Fruit fly (Drosophila melanogaster) whole organism, wandering third instar larva: ENCODE data around the gene CG17764.

Experiments used
- Abd-B ChIP-seq: fragments of >200 bp; optimal IDR thresholded peaks from 2 replicates; lab custom pipeline; 2017; ENCODE audit warnings: missing biosample characterization, missing genetic modification characterization
- CG32264 ChIP-seq: fragments of 200-800 bp; sonication (Bioruptor generic); optimal IDR thresholded peaks from 2 replicates; lab custom pipeline; 2016; ENCODE audit warnings: missing biosample characterization, missing genetic modification characterization
- CG9705 ChIP-seq: fragments of 200-800 bp; sonication (Bioruptor generic); optimal IDR thresholded peaks from 2 replicates; lab custom pipeline; 2018; ENCODE audit warnings: missing biosample characterization, mild to moderate bottlenecking, missing genetic modification characterization
- CrebA ChIP-seq: fragments of 200-800 bp; sonication (Bioruptor generic); optimal IDR thresholded peaks from 2 replicates; lab custom pipeline; 2016; ENCODE audit warnings: missing biosample characterization, mild to moderate bottlenecking, missing genetic modification characterization, borderline replicate concordance
- Dfd ChIP-seq: fragments of >200 bp; optimal IDR thresholded peaks from 2 replicates; lab custom pipeline; 2017; ENCODE audit warnings: missing biosample characterization, missing genetic modification characterization
- Dif ChIP-seq: fragments of 200-275, 200-300 bp; sonication (Bioruptor generic); optimal IDR thresholded peaks from 2 replicates; lab custom pipeline; 2018; ENCODE audit warnings: missing biosample characterization, missing genetic modification characterization; ENCODE audit not compliant: partially characterized antibody
- GATAd ChIP-seq: sonication (Bioruptor generic); optimal IDR thresholded peaks from 2 replicates; lab custom pipeline; 2016; ENCODE audit warnings: missing biosample characterization, missing genetic modification characterization
- HLH106 ChIP-seq: fragments of 200-800 bp; optimal IDR thresholded peaks from 3 replicates; lab custom pipeline; 2019; ENCODE audit warnings: missing biosample characterization, mild to moderate bottlenecking, missing genetic modification characterization, moderate library complexity
- Hnf4 ChIP-seq: fragments of 200-800 bp; sonication (Bioruptor generic); optimal IDR thresholded peaks from 2 replicates; lab custom pipeline; 2016; ENCODE audit warnings: missing biosample characterization, mild to moderate bottlenecking, missing genetic modification characterization
- Hr78 ChIP-seq: fragments of >200 bp; optimal IDR thresholded peaks from 2 replicates; lab custom pipeline; 2017; ENCODE audit warnings: missing biosample characterization, missing genetic modification characterization
- Hr83 ChIP-seq: fragments of 200-300 bp; sonication (Bioruptor generic); optimal IDR thresholded peaks from 2 replicates; lab custom pipeline; 2016; ENCODE audit warnings: missing biosample characterization, mild to moderate bottlenecking, missing genetic modification characterization, moderate library complexity; ENCODE audit not compliant: poor library complexity, severe bottlenecking
- Jra ChIP-seq: sonication (Bioruptor generic); optimal IDR thresholded peaks from 2 replicates; lab custom pipeline; 2016; ENCODE audit warnings: missing biosample characterization, missing genetic modification characterization
- Mio ChIP-seq: sonication (Bioruptor generic); optimal IDR thresholded peaks from 2 replicates; lab custom pipeline; 2016; ENCODE audit warnings: missing biosample characterization, missing genetic modification characterization
- Myc ChIP-seq: fragments of >200 bp; optimal IDR thresholded peaks from 2 replicates; lab custom pipeline; 2017
- N ChIP-seq: fragments of >200 bp; optimal IDR thresholded peaks from 2 replicates; lab custom pipeline; 2018; ENCODE audit warnings: missing biosample characterization, missing external identifiers, missing genetic modification characterization
- OdsH ChIP-seq: fragments of 200-800 bp; sonication (Bioruptor generic); optimal IDR thresholded peaks from 2 replicates; lab custom pipeline; 2016; ENCODE audit warnings: missing biosample characterization, mild to moderate bottlenecking, missing genetic modification characterization
- Rel ChIP-seq, 2 experiments: fragments of 200-800 bp; sonication (Bioruptor generic) in 1 of 2; optimal IDR thresholded peaks; 2 replicates in 1 of 2; 3 replicates in 1 of 2; lab custom pipeline; 2016 to 2019; ENCODE audit warnings: mild to moderate bottlenecking in 2 of 2, missing biosample characterization in 2 of 2, missing genetic modification characterization in 2 of 2, moderate library complexity in 1 of 2
- Sp1 ChIP-seq: fragments of 200-800 bp; sonication (Bioruptor generic); optimal IDR thresholded peaks from 3 replicates; lab custom pipeline; 2019; ENCODE audit warnings: missing biosample characterization, mild to moderate bottlenecking, missing genetic modification characterization, moderate library complexity
- Vsx2 ChIP-seq: fragments of 200-300, 225-300 bp; sonication (Bioruptor generic); optimal IDR thresholded peaks from 2 replicates; lab custom pipeline; 2018; ENCODE audit warnings: missing biosample characterization, missing genetic modification characterization; ENCODE audit not compliant: partially characterized antibody
- br ChIP-seq: fragments of 200-800 bp; sonication (Bioruptor generic); optimal IDR thresholded peaks from 2 replicates; lab custom pipeline; 2016; ENCODE audit warnings: missing biosample characterization, missing genetic modification characterization
- brk ChIP-seq: fragments of 200-800 bp; sonication (Bioruptor generic); optimal IDR thresholded peaks from 2 replicates; lab custom pipeline; 2016; ENCODE audit warnings: missing biosample characterization, mild to moderate bottlenecking, missing genetic modification characterization
- dl ChIP-seq, 2 experiments: fragments of 175-275, 200-275 bp in 1 of 2; fragments of 200-275 bp in 1 of 2; sonication (Bioruptor generic); optimal IDR thresholded peaks; lab custom pipeline; 2018; ENCODE audit warnings: mild to moderate bottlenecking in 2 of 2, missing biosample characterization in 2 of 2, missing genetic modification characterization in 2 of 2, moderate library complexity in 2 of 2; ENCODE audit not compliant: partially characterized antibody in 2 of 2, insufficient read depth in 1 of 2
- dmrt93B ChIP-seq: fragments of 200-800 bp; sonication (Bioruptor generic); optimal IDR thresholded peaks from 2 replicates; lab custom pipeline; 2018; ENCODE audit warnings: missing biosample characterization, mild to moderate bottlenecking, missing genetic modification characterization
- dsf ChIP-seq: sonication (Bioruptor generic); optimal IDR thresholded peaks from 2 replicates; lab custom pipeline; 2016; ENCODE audit warnings: missing biosample characterization, missing genetic modification characterization, borderline replicate concordance
- ey ChIP-seq: fragments of 200-800 bp; sonication (Bioruptor generic); optimal IDR thresholded peaks from 2 replicates; lab custom pipeline; 2016; ENCODE audit warnings: missing biosample characterization, missing genetic modification characterization
- foxo ChIP-seq, 2 experiments: fragments of 200-800 bp; sonication (Bioruptor generic); optimal IDR thresholded peaks; 2 replicates in 1 of 2; 3 replicates in 1 of 2; lab custom pipeline; 2016 to 2017; ENCODE audit warnings: missing biosample characterization in 2 of 2, missing genetic modification characterization in 2 of 2
- fru ChIP-seq: fragments of 200-800 bp; sonication (Bioruptor generic); optimal IDR thresholded peaks from 3 replicates; lab custom pipeline; 2016; ENCODE audit warnings: missing biosample characterization, mild to moderate bottlenecking, missing genetic modification characterization
- h ChIP-seq: fragments of 200-800 bp; sonication (Bioruptor generic); optimal IDR thresholded peaks from 3 replicates; lab custom pipeline; 2016; ENCODE audit warnings: missing biosample characterization, mild to moderate bottlenecking, missing genetic modification characterization
- jim ChIP-seq: fragments of 175-275, 200-325 bp; sonication (Bioruptor generic); optimal IDR thresholded peaks from 2 replicates; lab custom pipeline; 2016; ENCODE audit warnings: missing biosample characterization, mild to moderate bottlenecking, missing genetic modification characterization
- lola ChIP-seq: fragments of >200 bp; optimal IDR thresholded peaks from 2 replicates; lab custom pipeline; 2017; ENCODE audit warnings: missing biosample characterization, missing genetic modification characterization
- pan ChIP-seq: fragments of >200 bp; optimal IDR thresholded peaks from 2 replicates; lab custom pipeline; 2017
- psq ChIP-seq: fragments of 200-800 bp; sonication (Bioruptor generic); optimal IDR thresholded peaks from 3 replicates; lab custom pipeline; 2017; ENCODE audit warnings: missing biosample characterization, mild to moderate bottlenecking, missing genetic modification characterization, moderate library complexity
- rgr ChIP-seq: fragments of 200-800 bp; sonication (Bioruptor generic); optimal IDR thresholded peaks from 3 replicates; lab custom pipeline; 2016; ENCODE audit warnings: missing biosample characterization, mild to moderate bottlenecking, missing genetic modification characterization
- sage ChIP-seq: fragments of 200-800 bp; sonication (Bioruptor generic); optimal IDR thresholded peaks from 2 replicates; lab custom pipeline; 2016; ENCODE audit warnings: missing biosample characterization, mild to moderate bottlenecking, missing genetic modification characterization
- sv ChIP-seq: fragments of 200-800 bp; sonication (Bioruptor generic); optimal IDR thresholded peaks from 3 replicates; lab custom pipeline; 2016; ENCODE audit warnings: missing biosample characterization, missing genetic modification characterization
- tai ChIP-seq: sonication (Bioruptor generic); optimal IDR thresholded peaks from 2 replicates; lab custom pipeline; 2016; ENCODE audit warnings: missing biosample characterization, missing genetic modification characterization
- usp ChIP-seq: fragments of >200 bp; optimal IDR thresholded peaks from 2 replicates; lab custom pipeline; 2017; ENCODE audit warnings: missing biosample characterization, missing genetic modification characterization
- woc ChIP-seq: sonication (Bioruptor generic); optimal IDR thresholded peaks from 2 replicates; lab custom pipeline; 2016; ENCODE audit warnings: missing biosample characterization, mild to moderate bottlenecking, missing genetic modification characterization

The CG17764 gene

dm6 chrX:5329266-5329898 lies 22.2 kb upstream of the CG17764 start, which contains the start of the genes CG3309 and XRCC1:
TSS of gene CG3309 (minus strand) at chrX:5329347.
TSS of gene XRCC1 (plus strand) at chrX:5329876.
- TF ChIP-seq Dfd (GFP tag; lab: Kevin White, UChicago) (no peak), sage (peak; percentile 20), psq (peak; percentile 15), HLH106 (tag; lab: Kevin White, UChicago) (peak; percentile 52), Vsx2 (no peak), dmrt93B (GFP tag; lab: Kevin White, UChicago) (peak; percentile 4), sv (GFP tag; lab: Kevin White, UChicago) (no peak), dsf (peak; percentile 10), woc (peak; percentile 80), foxo (GFP tag; optimal IDR thresholded peaks at IDR 0.05; lab: Kevin White, UChicago) (peak in 1 of 2 experiments; percentile 61), CrebA (GFP tag; lab: Kevin White, UChicago) (no peak), br (no peak), Rel (GFP tag; optimal IDR thresholded peaks at IDR 0.05; lab: Kevin White, UChicago) (no peak), Rel (tag; optimal IDR thresholded peaks at IDR 0.05; lab: Kevin White, UChicago) (peak; percentile 62), Mio (GFP tag; lab: Kevin White, UChicago) (no peak), jim (no peak), Dif (GFP tag; lab: Kevin White, UChicago) (no peak), GATAd (GFP tag; lab: Kevin White, UChicago) (no peak), N (no peak), dl (GFP tag; optimal IDR thresholded peaks at IDR 0.05; lab: Kevin White, UChicago; ENCODE audit: insufficient read depth in 1 of 2, partially characterized antibody in 2 of 2) (no peak), pan (lab: Kevin White, UChicago) (no peak), fru (GFP tag; lab: Kevin White, UChicago) (peak; percentile 25), Hnf4 (no peak), brk (GFP tag; lab: Kevin White, UChicago) (no peak), lola (GFP tag; lab: Kevin White, UChicago) (no peak), CG32264 (GFP tag; lab: Kevin White, UChicago) (no peak), Jra (GFP tag; lab: Kevin White, UChicago) (no peak), Hr83 (GFP tag; lab: Kevin White, UChicago) (peak; percentile 7), Hr78 (GFP tag; lab: Kevin White, UChicago) (no peak), h (GFP tag; lab: Kevin White, UChicago) (peak; percentile 30), usp (no peak), OdsH (GFP tag; lab: Kevin White, UChicago) (peak; percentile 15), ey (GFP tag; lab: Kevin White, UChicago) (peak; percentile 1), CG9705 (GFP tag; lab: Kevin White, UChicago) (peak; percentile 10), tai (GFP tag; lab: Kevin White, UChicago) (no peak), Abd-B (GFP tag; lab: Kevin White, UChicago) (no peak), Myc (lab: Kevin White, UChicago) (peak; percentile 97), rgr (GFP tag; lab: Kevin White, UChicago) (peak; percentile 57), Sp1 (peak; percentile 32)

dm6 chrX:5323636-5324035 lies 16.4 kb upstream of the CG17764 start, which contains the start of gene Mcm3:
TSS of gene Mcm3 (plus strand) at chrX:5323855.
- no peak for TF ChIP-seq Sp1
- no peak for TF ChIP-seq foxo (GFP tag; optimal IDR thresholded peaks at IDR 0.05; lab: Kevin White, UChicago)
- no peak for TF ChIP-seq brk (GFP tag; lab: Kevin White, UChicago)
- TF ChIP-seq pan (lab: Kevin White, UChicago), result no peak
- no peak for TF ChIP-seq br
- TF ChIP-seq Abd-B (GFP tag; lab: Kevin White, UChicago), result no peak
- no peak for TF ChIP-seq Dfd (GFP tag; lab: Kevin White, UChicago)
- TF ChIP-seq N, result no peak
- TF ChIP-seq dsf, result no peak
